Worm (Caenorhabditis elegans): ENCODE data around the gene ggtb-1.
A peak's percentile ranks its signal among the peaks of the same experiment; 100 is the strongest.

ggtb-1 gene

ce11 chrIII:7140228-7140710, 6.7 kb downstream of the ggtb-1 start (continued):
- no peak for TF ChIP-seq nfya-1 (tag; optimal IDR thresholded peaks at IDR 0.05; ENCODE audit: borderline replicate concordance, insufficient read depth)
- no peak for TF ChIP-seq nhr-179 (tag; optimal IDR thresholded peaks at IDR 0.05)
- TF ChIP-seq mcd-1 (GFP tag; IDR thresholded peaks at IDR 0.05): peak; percentile 55
- no peak for TF ChIP-seq tbx-9 (tag; optimal IDR thresholded peaks at IDR 0.05; ENCODE audit: borderline replicate concordance)
- TF ChIP-seq tbp1 (GFP tag; optimal IDR thresholded peaks at IDR 0.05): peak; percentile 78
- peak; percentile 45 for TF ChIP-seq unc-130 (GFP tag; optimal IDR thresholded peaks at IDR 0.05)
- TF ChIP-seq athp-1 (tag; optimal IDR thresholded peaks at IDR 0.05): peak; percentile 28
- no peak for TF ChIP-seq die-1 (tag; optimal IDR thresholded peaks at IDR 0.05)
- TF ChIP-seq nhr-27 (tag; optimal IDR thresholded peaks at IDR 0.05): no peak
- peak; percentile 50; the same call in 1 of the 2 replicates for TF ChIP-seq madf-3 (GFP tag; IDR thresholded peaks at IDR 0.05)
- peak in 1 of 3 experiments; percentile 40 for TF ChIP-seq lin-35 (GFP tag; optimal IDR thresholded peaks at IDR 0.05)
- TF ChIP-seq bed-1 (GFP tag; IDR thresholded peaks at IDR 0.05): no peak
- no peak for TF ChIP-seq ztf-25 (GFP tag; IDR thresholded peaks at IDR 0.05)
- TF ChIP-seq lin-54 (GFP tag; optimal IDR thresholded peaks at IDR 0.05): peak; percentile 67
- no peak for TF ChIP-seq nhr-90 (tag; optimal IDR thresholded peaks at IDR 0.05)
- no peak for TF ChIP-seq K12H6.12 (tag; optimal IDR thresholded peaks at IDR 0.05)
- TF ChIP-seq C17E4.6 (GFP tag; IDR thresholded peaks at IDR 0.05): no peak
- no peak for TF ChIP-seq K11D2.4 (GFP tag; IDR thresholded peaks at IDR 0.05)
- no peak for TF ChIP-seq ZK185.1 (tag; optimal IDR thresholded peaks at IDR 0.05; ENCODE audit: poor library complexity, severe bottlenecking)
- TF ChIP-seq unc-62 (GFP tag; optimal IDR thresholded peaks at IDR 0.05): no peak
- no peak for TF ChIP-seq cebp-2 (GFP tag; IDR thresholded peaks at IDR 0.05)
- no peak for TF ChIP-seq mxl-1 (tag; optimal IDR thresholded peaks at IDR 0.05)
- TF ChIP-seq snpc-1.3 (tag; optimal IDR thresholded peaks at IDR 0.05; ENCODE audit: insufficient read depth): peak; percentile 89
- no peak for TF ChIP-seq B0035.1 (tag; optimal IDR thresholded peaks at IDR 0.05)
- TF ChIP-seq repo-1 (tag; optimal IDR thresholded peaks at IDR 0.05): peak; percentile 39
- TF ChIP-seq Y79H2A.3 (GFP tag; conservative IDR thresholded peaks at IDR 0.05): no peak
- no peak for TF ChIP-seq bed-2 (GFP tag; IDR thresholded peaks at IDR 0.05)
- no peak for TF ChIP-seq pha-4 (tag; optimal IDR thresholded peaks at IDR 0.05)
- no peak for TF ChIP-seq mes-4 (tag; optimal IDR thresholded peaks at IDR 0.05)
- TF ChIP-seq Y53G8AR.9 (GFP tag; conservative IDR thresholded peaks at IDR 0.05): peak; percentile 51; the same call in 1 of the 2 replicates
- TF ChIP-seq ztf-18 (tag; optimal IDR thresholded peaks at IDR 0.05): peak; percentile 24
- TF ChIP-seq somi-1 (GFP tag; optimal IDR thresholded peaks at IDR 0.05): no peak
- peak; percentile 73 for TF ChIP-seq ekl-4 (GFP tag; IDR thresholded peaks at IDR 0.05)
- TF ChIP-seq nfyb-1 (GFP tag; IDR thresholded peaks at IDR 0.05): peak; percentile 72
- TF ChIP-seq ama-1 (optimal IDR thresholded peaks at IDR 0.05): peak; percentile 8
- TF ChIP-seq ama-1 (GFP tag; optimal IDR thresholded peaks at IDR 0.05): no peak
- TF ChIP-seq F23B12.7 (tag; optimal IDR thresholded peaks at IDR 0.05; ENCODE audit: insufficient read depth): no peak
- TF ChIP-seq egrh-3 (GFP tag; IDR thresholded peaks at IDR 0.05): no peak
- no peak for TF ChIP-seq F52B5.7 (tag; optimal IDR thresholded peaks at IDR 0.05)
- no peak for TF ChIP-seq egl-18 (GFP tag; IDR thresholded peaks at IDR 0.05)
- TF ChIP-seq ceh-58 (GFP tag; IDR thresholded peaks at IDR 0.05): no peak
- TF ChIP-seq F10E7.11 (tag; optimal IDR thresholded peaks at IDR 0.05): no peak
- no peak for TF ChIP-seq B0261.1 (tag; optimal IDR thresholded peaks at IDR 0.05)
- TF ChIP-seq C06A6.2 (GFP tag; conservative IDR thresholded peaks at IDR 0.05): no peak
- no peak for TF ChIP-seq lsy-27 (tag; optimal IDR thresholded peaks at IDR 0.05; ENCODE audit: borderline replicate concordance, insufficient read depth)
- TF ChIP-seq fkh-3 (tag; optimal IDR thresholded peaks at IDR 0.05): no peak
- TF ChIP-seq xnd-1 (tag; optimal IDR thresholded peaks at IDR 0.05): no peak
- TF ChIP-seq snpc-3.4 (tag; optimal IDR thresholded peaks at IDR 0.05): peak; percentile 91
- peak; percentile 43; the same call in 1 of the 2 replicates for TF ChIP-seq hsf-1 (GFP tag; IDR thresholded peaks at IDR 0.05)
